Fruit fly (Drosophila melanogaster): Measurements from ENCODE around the gene vn.

The vn gene

DNA sequence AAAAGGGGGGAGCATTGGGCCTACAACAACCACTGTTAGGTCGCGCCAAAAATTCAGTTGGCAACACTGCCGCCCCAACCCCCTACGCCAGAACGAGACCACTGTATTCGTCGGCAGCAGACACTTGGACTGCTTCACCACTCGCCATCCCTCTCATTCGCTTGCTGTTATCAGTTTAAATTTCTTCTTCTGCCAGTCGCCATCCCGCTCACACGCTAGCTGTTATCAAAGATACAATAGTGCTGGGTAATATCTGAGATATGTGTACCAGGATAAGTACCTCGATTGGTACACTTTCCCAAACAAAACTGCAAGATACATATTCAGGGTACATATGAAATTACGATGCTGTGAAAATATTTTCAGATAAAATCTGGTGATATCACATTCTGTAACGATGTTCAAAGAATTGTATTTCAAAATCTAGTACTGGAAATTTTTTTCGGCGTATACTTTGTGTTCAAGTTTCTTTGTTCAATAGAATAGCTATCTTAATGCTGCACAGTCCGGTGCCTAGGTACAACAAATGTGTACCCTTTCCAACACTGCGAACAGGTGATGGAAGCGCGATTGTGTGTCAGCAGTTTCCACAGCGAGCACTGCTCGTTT is 74.5 kb downstream of the vn start (continued):
- TF ChIP-seq cad (GFP tag; optimal IDR thresholded peaks at IDR 0.05) (no peak), tgo (GFP tag; IDR thresholded peaks at IDR 0.05) (peak; percentile 70), sqz (GFP tag; optimal IDR thresholded peaks at IDR 0.05) (no peak), hth (optimal IDR thresholded peaks at IDR 0.05) (no peak), CG9215 (GFP tag; IDR thresholded peaks at IDR 0.05) (peak; percentile 98), slou (GFP tag; optimal IDR thresholded peaks at IDR 0.05) (peak; percentile 87), pros (GFP tag; optimal IDR thresholded peaks at IDR 0.05) (peak; percentile 70), NfI (GFP tag; optimal IDR thresholded peaks at IDR 0.05) (peak; percentile 90), Oaz (GFP tag; IDR thresholded peaks at IDR 0.05) (peak; percentile 27; the same call in 1 of the 2 replicates), hkb (optimal IDR thresholded peaks at IDR 0.05) (no peak), hkb (GFP tag; IDR thresholded peaks at IDR 0.05) (peak; percentile 75), HLH54F (GFP tag; optimal IDR thresholded peaks at IDR 0.05) (peak; percentile 86), CG11085 (GFP tag; IDR thresholded peaks at IDR 0.05) (no peak), CG14014 (GFP tag; IDR thresholded peaks at IDR 0.05) (peak; percentile 68), CG34422 (GFP tag; IDR thresholded peaks at IDR 0.05) (peak; percentile 90), cato (GFP tag; optimal IDR thresholded peaks at IDR 0.05; ENCODE audit: borderline replicate concordance) (peak; percentile 75), CG10979 (tag; optimal IDR thresholded peaks at IDR 0.05) (peak; percentile 80), nmo (GFP tag; optimal IDR thresholded peaks at IDR 0.05) (peak; percentile 89), sug (tag; optimal IDR thresholded peaks at IDR 0.05) (peak; percentile 87), dmrt99B (tag; optimal IDR thresholded peaks at IDR 0.05) (no peak), Dfd (GFP tag; optimal IDR thresholded peaks at IDR 0.05) (no peak), CG7357 (GFP tag; IDR thresholded peaks at IDR 0.05) (peak; percentile 33; the same call in 1 of the 3 replicates), CG8281 (tag; optimal IDR thresholded peaks at IDR 0.05) (no peak), CG13123 (GFP tag; optimal IDR thresholded peaks at IDR 0.05) (peak; percentile 67), chm (GFP tag; IDR thresholded peaks at IDR 0.05) (no peak), CG3726 (GFP tag; IDR thresholded peaks at IDR 0.05) (0 out of 3 replicates have a peak, but pooled peaks have one; percentile 28), Poxn (GFP tag; IDR thresholded peaks at IDR 0.05) (no peak; the same call in 1 of the 2 replicates), al (GFP tag; IDR thresholded peaks at IDR 0.05) (peak; percentile 53; the same call in 1 of the 2 replicates), fd3F (GFP tag; optimal IDR thresholded peaks at IDR 0.05) (peak; percentile 80), sima (GFP tag; optimal IDR thresholded peaks at IDR 0.05) (no peak), HmgD (GFP tag; optimal IDR thresholded peaks at IDR 0.05) (peak; percentile 85), CG17186 (GFP tag; optimal IDR thresholded peaks at IDR 0.05) (peak; percentile 61), lola (GFP tag; optimal IDR thresholded peaks at IDR 0.05) (peak in 1 of 3 experiments; percentile 82), Rx (GFP tag; IDR thresholded peaks at IDR 0.05) (peak; percentile 47), CG9437 (GFP tag; optimal IDR thresholded peaks at IDR 0.05) (peak; percentile 80), slp2 (GFP tag; optimal IDR thresholded peaks at IDR 0.05) (peak; percentile 82), gcm2 (GFP tag; optimal IDR thresholded peaks at IDR 0.05) (peak; percentile 65), CG6689 (GFP tag; IDR thresholded peaks at IDR 0.05) (peak; percentile 62), crc (GFP tag; optimal IDR thresholded peaks at IDR 0.05) (peak; percentile 75), tna (GFP tag; IDR thresholded peaks at IDR 0.05; ENCODE audit: partially characterized antibody) (no peak), ATbp (GFP tag; optimal IDR thresholded peaks at IDR 0.05) (no peak), NFAT (GFP tag; IDR thresholded peaks at IDR 0.05) (peak; percentile 46; the same call in 1 of the 2 replicates), inv (GFP tag; IDR thresholded peaks at IDR 0.05; ENCODE audit: partially characterized antibody) (no peak), Antp (GFP tag; optimal IDR thresholded peaks at IDR 0.05) (peak; percentile 89), Tbp (GFP tag; optimal IDR thresholded peaks at IDR 0.05) (peak; percentile 19), Rfx (GFP tag; IDR thresholded peaks at IDR 0.05) (peak; percentile 69), CG9727 (GFP tag; optimal IDR thresholded peaks at IDR 0.05) (peak; percentile 86), D19A (tag; optimal IDR thresholded peaks at IDR 0.05) (no peak), CG13624 (GFP tag; optimal IDR thresholded peaks at IDR 0.05) (peak; percentile 80), HLH4C (GFP tag; IDR thresholded peaks at IDR 0.05; ENCODE audit: partially characterized antibody) (peak; percentile 50; the same call in 2 of the 3 replicates), cg (GFP tag; optimal IDR thresholded peaks at IDR 0.05) (no peak)

Data from whole organism, embryonic.